Fruit fly (Drosophila melanogaster) whole organism, embryonic: ENCODE measurements around the gene mRpS2.

Experiments used
- CG32772 ChIP-seq: fragments of 200-800 bp; sonication (Bioruptor generic); IDR thresholded peaks from 2 replicates; pipeline ENCODE4 v1.3.6; 2022; ENCODE audit warnings: missing biosample characterization, missing genetic modification characterization
- CG6813 ChIP-seq: fragments of 200-800 bp; sonication (Bioruptor generic); optimal IDR thresholded peaks from 2 replicates; lab custom pipeline; 2017; ENCODE audit warnings: missing biosample characterization, missing genetic modification characterization, mild to moderate bottlenecking, moderate library complexity, missing genetic modification reagents
- D19A ChIP-seq: fragments of 200-800 bp; optimal IDR thresholded peaks from 3 replicates; lab custom pipeline; 2019; ENCODE audit warnings: missing biosample characterization, mild to moderate bottlenecking, missing genetic modification characterization, moderate library complexity
- Six4 ChIP-seq: fragments of 200-800 bp; sonication (Bioruptor generic); optimal IDR thresholded peaks from 2 replicates; lab custom pipeline; 2016; ENCODE audit warnings: missing biosample characterization, missing genetic modification characterization
- insv ChIP-seq, 2 experiments: fragments of 200-800 bp; sonication (Bioruptor generic); optimal IDR thresholded peaks; 3 replicates each; lab custom pipeline; 2016 to 2018; ENCODE audit warnings: missing biosample characterization in 2 of 2, missing genetic modification characterization in 2 of 2

- TF ChIP-seq D19A (tag; lab: Kevin White, UChicago): no peak
- no peak for TF ChIP-seq Six4 (GFP tag; lab: Kevin White, UChicago)
- no peak for TF ChIP-seq CG32772 (GFP tag; lab: Robert Waterston, UW)
- TF ChIP-seq CG6813: no peak
- TF ChIP-seq insv (GFP tag; optimal IDR thresholded peaks at IDR 0.05; lab: Kevin White, UChicago): no peak
Observed at dm6 chr2L:4882131-4883022, 32.2 kb upstream of the mRpS2 start.
